Worm (Caenorhabditis elegans) whole organism, L4 larva: ENCODE results near the gene T09E8.4.

ENCODE experiments used
- F37D6.2 ChIP-seq: sonication (generic microtip); optimal IDR thresholded peaks from 2 replicates; lab custom pipeline; 2016; ENCODE audit warnings: mild to moderate bottlenecking, missing genetic modification characterization, missing compliant biosample characterization
- R02D3.7 ChIP-seq: fragments of 150-350 bp; sonication (generic microtip); optimal IDR thresholded peaks from 3 replicates; lab custom pipeline; 2014; ENCODE audit warnings: missing biosample characterization, missing genetic modification characterization
- T20F7.1 ChIP-seq: fragments of 200-800 bp; sonication (Bioruptor generic); optimal IDR thresholded peaks from 2 replicates; lab custom pipeline; 2018; ENCODE audit warnings: mild to moderate bottlenecking, missing genetic modification characterization, missing compliant biosample characterization
- T26A8.4 ChIP-seq: fragments of 200-800 bp; sonication (Bioruptor generic); IDR thresholded peaks from 2 replicates; pipeline ENCODE4 v1.3.6; 2022; ENCODE audit warnings: missing genetic modification characterization, missing compliant biosample characterization
- Y105C5A.15 ChIP-seq: fragments of 200-800 bp; sonication (Bioruptor generic); IDR thresholded peaks from 2 replicates; pipeline ENCODE4 v1.3.6; 2022; ENCODE audit warnings: missing genetic modification characterization, missing compliant biosample characterization
- ZK337.2 ChIP-seq: fragments of 200-800 bp; sonication (Bioruptor generic); IDR thresholded peaks from 2 replicates; pipeline ENCODE4 v1.3.6; 2022; ENCODE audit warnings: missing genetic modification reagents, missing genetic modification characterization, missing compliant biosample characterization
- aha-1 ChIP-seq: fragments of 150-350 bp; peaks from one replicate; lab custom pipeline; 2014; ENCODE audit warnings: missing biosample characterization, missing genetic modification characterization
- ceh-32 ChIP-seq: sonication (generic microtip); optimal IDR thresholded peaks from 2 replicates; lab custom pipeline; 2016; ENCODE audit warnings: mild to moderate bottlenecking, missing genetic modification characterization, missing compliant biosample characterization; ENCODE audit not compliant: poor library complexity
- ceh-82 ChIP-seq: sonication (generic microtip); optimal IDR thresholded peaks from 2 replicates; lab custom pipeline; 2017; ENCODE audit warnings: missing biosample characterization, missing genetic modification characterization
- cey-2 ChIP-seq: sonication (generic microtip); optimal IDR thresholded peaks from 3 replicates; lab custom pipeline; 2017; ENCODE audit warnings: missing genetic modification characterization, mild to moderate bottlenecking, missing compliant biosample characterization, antibody characterized with exemption, borderline replicate concordance; ENCODE audit not compliant: insufficient read depth
- daf-12 ChIP-seq: fragments of 150-350 bp; optimal IDR thresholded peaks from 2 replicates; lab custom pipeline; 2014; ENCODE audit warnings: missing biosample characterization, missing genetic modification reagents, missing genetic modification characterization
- daf-16 ChIP-seq, 3 experiments: sonication (generic microtip); optimal IDR thresholded peaks; 2 replicates each; lab custom pipeline; 2016 to 2017; ENCODE audit warnings: missing genetic modification characterization in 3 of 3, missing genetic modification reagents in 3 of 3, mild to moderate bottlenecking in 2 of 3, missing compliant biosample characterization in 2 of 3, missing biosample characterization in 1 of 3, moderate library complexity in 1 of 3
- daf-8 ChIP-seq: fragments of 200-800 bp; sonication (Bioruptor generic); IDR thresholded peaks from 2 replicates; pipeline ENCODE4 v1.3.6; 2022; ENCODE audit warnings: missing genetic modification characterization, missing compliant biosample characterization
- dmd-6 ChIP-seq: fragments of 200-800 bp; sonication (Bioruptor generic); IDR thresholded peaks from 2 replicates; pipeline ENCODE4 v1.3.6; 2022; ENCODE audit warnings: missing genetic modification reagents, missing genetic modification characterization, missing compliant biosample characterization
- dve-1 ChIP-seq: sonication (generic microtip); optimal IDR thresholded peaks from 2 replicates; lab custom pipeline; 2017; ENCODE audit warnings: antibody characterized with exemption, mild to moderate bottlenecking, missing genetic modification characterization, missing compliant biosample characterization; ENCODE audit not compliant: insufficient read depth
- fkh-10 ChIP-seq: fragments of 150-350 bp; optimal IDR thresholded peaks from 2 replicates; lab custom pipeline; 2014; ENCODE audit warnings: missing biosample characterization, missing genetic modification reagents, missing genetic modification characterization
- gei-8 ChIP-seq: fragments of 200-800 bp; sonication (Bioruptor generic); optimal IDR thresholded peaks from 2 replicates; lab custom pipeline; 2018; ENCODE audit warnings: mild to moderate bottlenecking, missing genetic modification characterization, missing compliant biosample characterization
- hif-1 ChIP-seq, 2 experiments: sonication (generic microtip); optimal IDR thresholded peaks; 2 replicates each; lab custom pipeline; 2016 to 2017; ENCODE audit warnings: missing compliant biosample characterization in 2 of 2, missing genetic modification characterization in 2 of 2, missing genetic modification reagents in 2 of 2, missing genotype in 2 of 2, mild to moderate bottlenecking in 1 of 2
- hlh-30 ChIP-seq: sonication (generic microtip); optimal IDR thresholded peaks from 2 replicates; lab custom pipeline; 2017; ENCODE audit warnings: antibody characterized with exemption, mild to moderate bottlenecking, missing genetic modification characterization, missing compliant biosample characterization; ENCODE audit not compliant: insufficient read depth
- lim-7 ChIP-seq: fragments of 200-800 bp; sonication (Bioruptor generic); IDR thresholded peaks from 2 replicates; pipeline ENCODE4 v1.3.6; 2022; ENCODE audit warnings: missing genetic modification characterization, missing compliant biosample characterization
- lin-1 ChIP-seq: fragments of 200-800 bp; sonication (Bioruptor generic); IDR thresholded peaks from 2 replicates; pipeline ENCODE4 v1.3.6; 2022; ENCODE audit warnings: missing genetic modification reagents, missing genetic modification characterization, missing compliant biosample characterization
- lin-15B ChIP-seq: fragments of 150-350 bp; sonication (generic microtip); optimal IDR thresholded peaks from 3 replicates; lab custom pipeline; 2014; ENCODE audit warnings: missing biosample characterization, missing genetic modification characterization
- lsy-2 ChIP-seq, 2 experiments: fragments of 150-350 bp in 1 of 2; sonication (generic microtip) in 1 of 2; optimal IDR thresholded peaks; 2 replicates each; lab custom pipeline; 2014 to 2017; ENCODE audit warnings: missing biosample characterization in 2 of 2, missing genetic modification characterization in 2 of 2
- mdl-1 ChIP-seq, 2 experiments: fragments of 150-350 bp in 1 of 2; sonication (generic microtip) in 1 of 2; optimal IDR thresholded peaks; 2 replicates each; lab custom pipeline; 2014 to 2017; ENCODE audit warnings: missing biosample characterization in 2 of 2, missing genetic modification characterization in 2 of 2
- mep-1 ChIP-seq: fragments of 150-350 bp; sonication (generic microtip); optimal IDR thresholded peaks from 3 replicates; lab custom pipeline; 2014; ENCODE audit warnings: missing biosample characterization, missing genetic modification characterization
- mes-2 ChIP-seq: sonication (generic microtip); optimal IDR thresholded peaks from 2 replicates; lab custom pipeline; 2016; ENCODE audit warnings: missing genotype, mild to moderate bottlenecking, missing genetic modification characterization, missing compliant biosample characterization; ENCODE audit not compliant: poor library complexity, severe bottlenecking
- mxl-2 ChIP-seq: fragments of 200-800 bp; sonication (Bioruptor generic); conservative IDR thresholded peaks from 2 replicates; pipeline ENCODE4 v1.3.6; 2022; ENCODE audit warnings: missing genetic modification reagents, missing genetic modification characterization, missing compliant biosample characterization
- mxl-3 ChIP-seq: fragments of 200-800 bp; sonication (Bioruptor generic); optimal IDR thresholded peaks from 2 replicates; lab custom pipeline; 2018; ENCODE audit warnings: mild to moderate bottlenecking, missing genetic modification characterization, missing compliant biosample characterization
- nhr-10 ChIP-seq: fragments of 150-350 bp; optimal IDR thresholded peaks from 2 replicates; lab custom pipeline; 2014; ENCODE audit warnings: missing biosample characterization, missing genetic modification characterization
- nhr-102 ChIP-seq: sonication (generic microtip); optimal IDR thresholded peaks from 2 replicates; lab custom pipeline; 2016; ENCODE audit warnings: mild to moderate bottlenecking, missing genetic modification characterization, moderate library complexity, missing compliant biosample characterization
- nhr-11 ChIP-seq: fragments of 150-350 bp; optimal IDR thresholded peaks from 2 replicates; lab custom pipeline; 2014; ENCODE audit warnings: missing biosample characterization, missing genetic modification characterization
- nhr-237 ChIP-seq: sonication (generic microtip); optimal IDR thresholded peaks from 2 replicates; lab custom pipeline; 2017; ENCODE audit warnings: missing biosample characterization, missing genetic modification characterization
- nhr-25 ChIP-seq: sonication (generic microtip); optimal IDR thresholded peaks from 2 replicates; lab custom pipeline; 2017; ENCODE audit warnings: missing genetic modification characterization, mild to moderate bottlenecking, missing compliant biosample characterization, antibody characterized with exemption, moderate library complexity, borderline replicate concordance; ENCODE audit not compliant: insufficient read depth
- nhr-28 ChIP-seq: fragments of 150-350 bp; optimal IDR thresholded peaks from 2 replicates; lab custom pipeline; 2014; ENCODE audit warnings: missing biosample characterization, missing genetic modification characterization
- nhr-41 ChIP-seq: fragments of 200-800 bp; sonication (Bioruptor generic); IDR thresholded peaks from 2 replicates; pipeline ENCODE4 v1.3.6; 2022; ENCODE audit warnings: missing genetic modification reagents, missing genetic modification characterization, missing compliant biosample characterization
- nhr-48 ChIP-seq: sonication (generic microtip); optimal IDR thresholded peaks from 2 replicates; lab custom pipeline; 2016; ENCODE audit warnings: mild to moderate bottlenecking, missing genetic modification characterization, missing compliant biosample characterization
- nhr-6 ChIP-seq: fragments of 150-350 bp; optimal IDR thresholded peaks from 2 replicates; lab custom pipeline; 2014; ENCODE audit warnings: missing biosample characterization, missing genetic modification characterization
- nhr-76 ChIP-seq: fragments of 150-350 bp; optimal IDR thresholded peaks from 2 replicates; lab custom pipeline; 2014; ENCODE audit warnings: missing biosample characterization, missing genetic modification characterization
- nhr-77 ChIP-seq: fragments of 150-350 bp; optimal IDR thresholded peaks from 2 replicates; lab custom pipeline; 2014; ENCODE audit warnings: missing biosample characterization, missing genetic modification characterization
- rbr-2 ChIP-seq: sonication (generic microtip); optimal IDR thresholded peaks from 2 replicates; lab custom pipeline; 2016; ENCODE audit warnings: missing genotype, missing genetic modification characterization, missing compliant biosample characterization
- sdz-12 ChIP-seq: fragments of 200-800 bp; sonication (Bioruptor generic); optimal IDR thresholded peaks from 2 replicates; lab custom pipeline; 2018; ENCODE audit warnings: mild to moderate bottlenecking, missing genetic modification characterization, missing compliant biosample characterization
- skn-1 ChIP-seq: fragments of 150-350 bp; optimal IDR thresholded peaks from 2 replicates; lab custom pipeline; 2014; ENCODE audit warnings: missing biosample characterization, missing genetic modification characterization
- snpc-1.2 ChIP-seq: fragments of 200-800 bp; sonication (Bioruptor generic); IDR thresholded peaks from 2 replicates; pipeline ENCODE4 v1.3.6; 2022; ENCODE audit warnings: missing genetic modification reagents, missing genetic modification characterization, missing compliant biosample characterization
- spr-1 ChIP-seq: sonication (generic microtip); optimal IDR thresholded peaks from 2 replicates; lab custom pipeline; 2016; ENCODE audit warnings: mild to moderate bottlenecking, missing genetic modification characterization, missing compliant biosample characterization
- spr-3 ChIP-seq: fragments of 200-800 bp; sonication (Bioruptor generic); optimal IDR thresholded peaks from 2 replicates; lab custom pipeline; 2018; ENCODE audit warnings: mild to moderate bottlenecking, missing genetic modification characterization, missing compliant biosample characterization
- tra-1 ChIP-seq: fragments of 200-800 bp; sonication (Bioruptor generic); IDR thresholded peaks from 2 replicates; pipeline ENCODE4 v1.3.6; 2022; ENCODE audit warnings: missing genetic modification reagents, missing genetic modification characterization, missing compliant biosample characterization
- unc-130 ChIP-seq: sonication (generic microtip); optimal IDR thresholded peaks from 2 replicates; lab custom pipeline; 2016; ENCODE audit warnings: missing genetic modification reagents, missing genetic modification characterization, missing compliant biosample characterization

Gene T09E8.4

ce11 chrV:13206514-13206913 lies 22.5 kb upstream of the T09E8.4 start:
- TF ChIP-seq fkh-10 (GFP tag; lab: Kevin White, UChicago) (peak; percentile 57), hlh-30 (tag; lab: Kevin White, UChicago) (no peak), lin-15B (no peak), mxl-3 (GFP tag; lab: Kevin White, UChicago) (no peak), ceh-32 (tag; lab: Kevin White, UChicago) (no peak), Y105C5A.15 (no peak), snpc-1.2 (GFP tag; lab: Robert Waterston, UW) (no peak), T20F7.1 (GFP tag; lab: Kevin White, UChicago) (no peak)

- TF ChIP-seq tra-1 (GFP tag; lab: Robert Waterston, UW), result peak; percentile 75
- TF ChIP-seq T26A8.4 (GFP tag; lab: Robert Waterston, UW), result no peak
- TF ChIP-seq nhr-41 (GFP tag; lab: Robert Waterston, UW), result no peak
- TF ChIP-seq snpc-1.2 (GFP tag; lab: Robert Waterston, UW), result no peak
- no peak for TF ChIP-seq spr-3
- peak; percentile 80 for TF ChIP-seq aha-1 (tag; lab: Kevin White, UChicago)
- TF ChIP-seq unc-130 (GFP tag; lab: Kevin White, UChicago), result no peak
- peak; percentile 79 for TF ChIP-seq cey-2
- TF ChIP-seq ceh-82 (tag; lab: Kevin White, UChicago), result no peak
- TF ChIP-seq dve-1 (tag; lab: Kevin White, UChicago), result peak; percentile 23
- TF ChIP-seq nhr-77 (tag; lab: Kevin White, UChicago), result peak; percentile 40
- TF ChIP-seq sdz-12 (GFP tag; lab: Kevin White, UChicago), result no peak
- no peak for TF ChIP-seq mes-2 (tag; lab: Kevin White, UChicago)
- TF ChIP-seq nhr-28 (tag; lab: Kevin White, UChicago), result peak; percentile 56
- TF ChIP-seq nhr-76, result no peak
- no peak for TF ChIP-seq mxl-2 (GFP tag; lab: Robert Waterston, UW)
- TF ChIP-seq R02D3.7, result no peak
- no peak for TF ChIP-seq skn-1
- TF ChIP-seq nhr-25 (tag; lab: Kevin White, UChicago), result peak; percentile 59
- TF ChIP-seq rbr-2 (tag; lab: Kevin White, UChicago), result no peak
- no peak for TF ChIP-seq nhr-102
- TF ChIP-seq nhr-6 (tag; lab: Kevin White, UChicago), result no peak
- no peak for TF ChIP-seq nhr-10 (tag; lab: Kevin White, UChicago)
- no peak for TF ChIP-seq lim-7 (GFP tag; lab: Robert Waterston, UW)
- peak; percentile 55 for TF ChIP-seq dmd-6
- TF ChIP-seq mdl-1 (tag; optimal IDR thresholded peaks at IDR 0.05; lab: Kevin White, UChicago), result peak in 1 of 2 experiments; percentile 26
- TF ChIP-seq lsy-2 (tag; optimal IDR thresholded peaks at IDR 0.05; lab: Kevin White, UChicago), result no peak
- TF ChIP-seq nhr-11 (tag; lab: Kevin White, UChicago), result no peak
- TF ChIP-seq ceh-32 (tag; lab: Kevin White, UChicago), result no peak
- TF ChIP-seq gei-8 (GFP tag; lab: Kevin White, UChicago), result peak; percentile 28
- no peak for TF ChIP-seq F37D6.2 (tag; lab: Kevin White, UChicago)
- TF ChIP-seq daf-16 (GFP tag; optimal IDR thresholded peaks at IDR 0.05; lab: Kevin White, UChicago), result no peak
- no peak for TF ChIP-seq daf-16 (tag; optimal IDR thresholded peaks at IDR 0.05; lab: Kevin White, UChicago)
- TF ChIP-seq spr-1 (tag; lab: Kevin White, UChicago), result no peak
- no peak for TF ChIP-seq mep-1 (tag; lab: Kevin White, UChicago)
- TF ChIP-seq daf-8 (GFP tag; lab: Robert Waterston, UW), result no peak
- no peak for TF ChIP-seq ZK337.2 (GFP tag; lab: Robert Waterston, UW)
- no peak for TF ChIP-seq hif-1 (tag; optimal IDR thresholded peaks at IDR 0.05; lab: Kevin White, UChicago)
- TF ChIP-seq nhr-237, result no peak
- peak; percentile 12 for TF ChIP-seq nhr-48 (tag; lab: Kevin White, UChicago)
- no peak for TF ChIP-seq daf-12 (tag; lab: Kevin White, UChicago)
- no peak for TF ChIP-seq T20F7.1 (GFP tag; lab: Kevin White, UChicago)
- TF ChIP-seq lin-1 (GFP tag; lab: Robert Waterston, UW), result 0 out of 2 replicates have a peak, but pooled peaks have one; percentile 27
Observed at ce11 chrV:13202127-13202610, 18.1 kb upstream of the T09E8.4 start, which contains the start of the genes col-159 and col-160. Gene col-159, minus strand, starts transcription at chrV:13202177. Gene col-160, minus strand, starts transcription at chrV:13202189.
